Fruit fly (Drosophila melanogaster) whole organism, prepupa: ENCODE data around the gene CG14069.

ENCODE experiments used
- CG11762 ChIP-seq: fragments of 200-800 bp; sonication (Bioruptor generic); optimal IDR thresholded peaks from 3 replicates; lab custom pipeline; 2016; ENCODE audit warnings: missing biosample characterization, missing genetic modification characterization; ENCODE audit not compliant: insufficient read depth
- CG6163 ChIP-seq: fragments of 200-800 bp; sonication (Bioruptor generic); IDR thresholded peaks from 3 replicates; pipeline ENCODE4 v1.3.6; 2022; ENCODE audit warnings: missing biosample characterization, missing genetic modification characterization
- Eip75B ChIP-seq: fragments of 200-800 bp; sonication (Bioruptor generic); optimal IDR thresholded peaks from 3 replicates; lab custom pipeline; 2016; ENCODE audit warnings: missing biosample characterization, missing genetic modification characterization
- Ets21C ChIP-seq: fragments of 200-800 bp; sonication (Bioruptor generic); optimal IDR thresholded peaks from 3 replicates; lab custom pipeline; 2016; ENCODE audit warnings: missing biosample characterization, missing genetic modification characterization
- Sox14 ChIP-seq: fragments of 200-800 bp; sonication (Bioruptor generic); optimal IDR thresholded peaks from 3 replicates; lab custom pipeline; 2016; ENCODE audit warnings: missing biosample characterization, missing genetic modification characterization
- acj6 ChIP-seq: fragments of 200-800 bp; sonication (Bioruptor generic); optimal IDR thresholded peaks from 3 replicates; lab custom pipeline; 2016; ENCODE audit warnings: missing biosample characterization, missing genetic modification characterization
- dsx ChIP-seq: fragments of 200-800 bp; optimal IDR thresholded peaks from 3 replicates; lab custom pipeline; 2019; ENCODE audit warnings: missing biosample characterization, mild to moderate bottlenecking, missing genetic modification characterization, moderate library complexity; ENCODE audit not compliant: poor library complexity, severe bottlenecking
- net ChIP-seq: fragments of 200-800 bp; sonication (Bioruptor generic); optimal IDR thresholded peaks from 3 replicates; lab custom pipeline; 2016; ENCODE audit warnings: missing biosample characterization, missing genetic modification characterization
- spab ChIP-seq: fragments of 200-800 bp; sonication (Bioruptor generic); optimal IDR thresholded peaks from 2 replicates; lab custom pipeline; 2017; ENCODE audit warnings: missing biosample characterization, mild to moderate bottlenecking, missing genetic modification characterization, missing genetic modification reagents
- svp ChIP-seq: fragments of 200-800 bp; sonication (Bioruptor generic); peaks from one replicate; lab custom pipeline; 2016; ENCODE audit warnings: missing biosample characterization, missing genetic modification characterization

CG14069 gene

DNA sequence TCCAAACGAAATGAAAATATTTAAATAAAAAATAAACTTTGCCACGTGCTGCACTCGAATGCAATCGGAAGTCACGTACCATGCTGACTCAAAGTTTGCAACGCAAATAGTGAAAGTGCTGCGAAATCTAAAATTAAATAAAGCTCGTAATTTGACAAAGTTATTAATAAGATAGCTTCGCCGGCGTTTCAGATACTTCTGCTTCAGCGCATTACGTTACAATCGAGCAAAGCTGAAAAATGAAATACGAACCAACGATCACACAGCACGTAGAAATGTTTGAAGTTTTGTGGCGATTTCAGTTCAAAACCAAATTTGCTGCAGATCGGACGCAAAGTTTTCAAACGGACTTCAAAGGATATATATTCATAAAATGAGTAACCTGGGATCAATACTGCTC lies 40.6 kb downstream of the CG14069 start, which contains the start of gene CG12517:
TSS of gene CG12517 (plus strand) at position 301 of the 400 bp plus-strand sequence.
- TF ChIP-seq CG6163 (no peak), acj6 (no peak), Ets21C (GFP tag; lab: Kevin White, UChicago) (no peak), dsx (no peak), CG11762 (GFP tag; lab: Kevin White, UChicago) (no peak), net (GFP tag; lab: Kevin White, UChicago) (no peak), svp (GFP tag; lab: Kevin White, UChicago) (no peak), Sox14 (no peak), Eip75B (GFP tag; lab: Kevin White, UChicago) (no peak), spab (no peak)
- TF ChIP-seq, all 60 proteins: peak for 0
